Worm (Caenorhabditis elegans) whole organism, young adult: ENCODE data around the gene C46C2.2.

ENCODE experiments used
- B0019.2 ChIP-seq: fragments of 200-800 bp; sonication (Bioruptor generic); conservative IDR thresholded peaks from 2 replicates; pipeline ENCODE4 v1.3.6; 2022; ENCODE audit warnings: missing genetic modification reagents, missing genetic modification characterization, missing compliant biosample characterization
- B0035.1 ChIP-seq: sonication (generic microtip); optimal IDR thresholded peaks from 2 replicates; lab custom pipeline; 2016; ENCODE audit warnings: missing genetic modification characterization, mild to moderate bottlenecking, missing compliant biosample characterization, missing genotype, missing genetic modification reagents
- B0261.1 ChIP-seq: sonication (generic microtip); optimal IDR thresholded peaks from 2 replicates; lab custom pipeline; 2016; ENCODE audit warnings: mild to moderate bottlenecking, missing genetic modification characterization, moderate library complexity, missing compliant biosample characterization
- D2030.7 ChIP-seq: fragments of 200-800 bp; sonication (Bioruptor generic); IDR thresholded peaks from 2 replicates; pipeline ENCODE4 v1.3.6; 2022; ENCODE audit warnings: missing genetic modification reagents, missing genetic modification characterization, missing compliant biosample characterization
- F33H1.4 ChIP-seq: fragments of 200-800 bp; sonication (Bioruptor generic); IDR thresholded peaks from 2 replicates; pipeline ENCODE4 v1.3.6; 2022; ENCODE audit warnings: missing genetic modification reagents, missing genetic modification characterization, missing compliant biosample characterization
- F49E8.2 ChIP-seq: sonication (generic microtip); optimal IDR thresholded peaks from 3 replicates; lab custom pipeline; 2017; ENCODE audit warnings: missing genetic modification characterization, mild to moderate bottlenecking, missing compliant biosample characterization, antibody characterized with exemption, moderate library complexity; ENCODE audit not compliant: insufficient read depth
- T26A5.8 ChIP-seq: sonication (generic microtip); optimal IDR thresholded peaks from 2 replicates; lab custom pipeline; 2016; ENCODE audit warnings: missing genetic modification characterization, missing compliant biosample characterization
- Y53F4B.3 ChIP-seq: fragments of 200-800 bp; sonication (Bioruptor generic); IDR thresholded peaks from 2 replicates; pipeline ENCODE4 v1.3.6; 2022; ENCODE audit warnings: missing genetic modification reagents, missing genetic modification characterization, missing compliant biosample characterization
- ama-1 ChIP-seq, 3 experiments: fragments of 150-350 bp in 1 of 3; sonication (generic microtip) in 2 of 3; optimal IDR thresholded peaks; 2 replicates each; lab custom pipeline; 2014 to 2018; ENCODE audit warnings: missing biosample characterization in 2 of 3, missing genetic modification characterization in 2 of 3, missing genetic modification reagents in 2 of 3
- attf-3 ChIP-seq: fragments of 200-800 bp; sonication (Bioruptor generic); conservative IDR thresholded peaks from 2 replicates; pipeline ENCODE4 v1.3.6; 2022; ENCODE audit warnings: missing genetic modification reagents, missing genetic modification characterization, missing compliant biosample characterization
- attf-5 ChIP-seq: fragments of 200-800 bp; sonication (Bioruptor generic); optimal IDR thresholded peaks from 2 replicates; lab custom pipeline; 2018; ENCODE audit warnings: mild to moderate bottlenecking, missing genetic modification characterization, missing compliant biosample characterization
- attf-6 ChIP-seq: fragments of 200-800 bp; sonication (Bioruptor generic); IDR thresholded peaks from 2 replicates; pipeline ENCODE4 v1.3.6; 2022; ENCODE audit warnings: missing genetic modification reagents, missing genetic modification characterization, missing compliant biosample characterization
- ccch-3 ChIP-seq: fragments of 200-800 bp; sonication (Bioruptor generic); optimal IDR thresholded peaks from 2 replicates; lab custom pipeline; 2018; ENCODE audit warnings: mild to moderate bottlenecking, missing genetic modification characterization, missing compliant biosample characterization
- cebp-2 ChIP-seq: fragments of 200-800 bp; sonication (Bioruptor generic); IDR thresholded peaks from 2 replicates; pipeline ENCODE4 v1.3.6; 2022; ENCODE audit warnings: missing genetic modification characterization, missing compliant biosample characterization
- ceh-40 ChIP-seq: fragments of 200-800 bp; sonication (Bioruptor generic); IDR thresholded peaks from 2 replicates; pipeline ENCODE4 v1.3.6; 2022; ENCODE audit warnings: missing genetic modification characterization, missing compliant biosample characterization
- dox-1 ChIP-seq: fragments of 200-800 bp; sonication (Bioruptor generic); IDR thresholded peaks from 2 replicates; pipeline ENCODE4 v1.3.6; 2022; ENCODE audit warnings: missing genetic modification reagents, missing genetic modification characterization, missing compliant biosample characterization
- dpff-1 ChIP-seq: sonication (generic microtip); optimal IDR thresholded peaks from 2 replicates; lab custom pipeline; 2017; ENCODE audit warnings: mild to moderate bottlenecking, missing genetic modification characterization, missing compliant biosample characterization
- dpl-1 ChIP-seq: fragments of 150-350 bp; optimal IDR thresholded peaks from 2 replicates; lab custom pipeline; 2014; ENCODE audit warnings: missing biosample characterization, missing genetic modification reagents, missing genetic modification characterization
- egl-44 ChIP-seq: fragments of 200-800 bp; sonication (Bioruptor generic); IDR thresholded peaks from 2 replicates; pipeline ENCODE4 v1.3.6; 2022; ENCODE audit warnings: missing genetic modification reagents, missing genetic modification characterization, missing compliant biosample characterization
- ets-4 ChIP-seq: fragments of 200-800 bp; sonication (Bioruptor generic); optimal IDR thresholded peaks from 2 replicates; lab custom pipeline; 2018; ENCODE audit warnings: mild to moderate bottlenecking, missing genetic modification characterization, missing compliant biosample characterization
- hlh-26 ChIP-seq: fragments of 200-800 bp; sonication (Bioruptor generic); conservative IDR thresholded peaks from 2 replicates; pipeline ENCODE4 v1.3.6; 2022; ENCODE audit warnings: missing genetic modification reagents, missing genetic modification characterization, missing compliant biosample characterization
- hmg-20 ChIP-seq: fragments of 200-800 bp; sonication (Bioruptor generic); IDR thresholded peaks from 2 replicates; pipeline ENCODE4 v1.3.6; 2022; ENCODE audit warnings: missing genetic modification reagents, missing genetic modification characterization, missing compliant biosample characterization
- hrde-1 ChIP-seq: sonication (generic microtip); optimal IDR thresholded peaks from 2 replicates; lab custom pipeline; 2016; ENCODE audit warnings: missing genetic modification characterization, mild to moderate bottlenecking, missing compliant biosample characterization, moderate library complexity, missing genotype, missing genetic modification reagents, borderline replicate concordance
- hsf-1 ChIP-seq: fragments of 200-800 bp; sonication (Bioruptor generic); IDR thresholded peaks from 2 replicates; pipeline ENCODE4 v1.3.6; 2022; ENCODE audit warnings: missing genetic modification reagents, missing genetic modification characterization, missing compliant biosample characterization
- lag-1 ChIP-seq: fragments of 200-800 bp; sonication (Bioruptor generic); IDR thresholded peaks from 2 replicates; pipeline ENCODE4 v1.3.6; 2022; ENCODE audit warnings: missing genetic modification reagents, missing genetic modification characterization, missing compliant biosample characterization
- let-607 ChIP-seq, 2 experiments: fragments of 200-800 bp in 1 of 2; sonication (Bioruptor generic) in 1 of 2; sonication (generic microtip) in 1 of 2; optimal IDR thresholded peaks; 2 replicates each; lab custom pipeline; 2016 to 2018; ENCODE audit warnings: mild to moderate bottlenecking in 2 of 2, missing compliant biosample characterization in 2 of 2, missing genetic modification characterization in 2 of 2, moderate library complexity in 2 of 2, missing genotype in 1 of 2
- lin-54 ChIP-seq: fragments of 200-800 bp; sonication (Bioruptor generic); optimal IDR thresholded peaks from 2 replicates; lab custom pipeline; 2018; ENCODE audit warnings: mild to moderate bottlenecking, missing genetic modification characterization, missing compliant biosample characterization
- lir-1 ChIP-seq: fragments of 200-800 bp; sonication (Bioruptor generic); conservative IDR thresholded peaks from 2 replicates; pipeline ENCODE4 v1.3.6; 2022; ENCODE audit warnings: missing genetic modification reagents, missing genetic modification characterization, missing compliant biosample characterization
- madf-3 ChIP-seq: fragments of 200-800 bp; sonication (Bioruptor generic); IDR thresholded peaks from 2 replicates; pipeline ENCODE4 v1.3.6; 2022; ENCODE audit warnings: missing genetic modification reagents, missing genetic modification characterization, missing compliant biosample characterization
- mes-4 ChIP-seq: sonication (generic microtip); optimal IDR thresholded peaks from 2 replicates; lab custom pipeline; 2016; ENCODE audit warnings: missing genotype, missing genetic modification characterization, missing compliant biosample characterization
- rec-8 ChIP-seq, 2 experiments: sonication (generic microtip); optimal IDR thresholded peaks; 2 replicates each; lab custom pipeline; 2016; ENCODE audit warnings: mild to moderate bottlenecking in 2 of 2, missing genetic modification characterization in 2 of 2, missing genetic modification reagents in 2 of 2, missing genotype in 2 of 2, missing biosample characterization in 1 of 2, missing compliant biosample characterization in 1 of 2, moderate library complexity in 1 of 2
- rpc-1 ChIP-seq, 2 experiments: fragments of 150-350 bp in 1 of 2; sonication (generic microtip) in 1 of 2; optimal IDR thresholded peaks; 2 replicates each; lab custom pipeline; 2014 to 2018; ENCODE audit warnings: missing biosample characterization in 1 of 2, missing genetic modification characterization in 1 of 2, missing genetic modification reagents in 1 of 2, missing genotype in 1 of 2
- snpc-1.1 ChIP-seq: sonication (generic microtip); optimal IDR thresholded peaks from 2 replicates; lab custom pipeline; 2017; ENCODE audit warnings: missing genetic modification characterization, mild to moderate bottlenecking, missing compliant biosample characterization, antibody characterized with exemption, moderate library complexity, missing genotype, missing genetic modification reagents; ENCODE audit not compliant: insufficient read depth
- snpc-1.3 ChIP-seq: sonication (generic microtip); optimal IDR thresholded peaks from 2 replicates; lab custom pipeline; 2017; ENCODE audit warnings: missing genetic modification characterization, mild to moderate bottlenecking, missing compliant biosample characterization, antibody characterized with exemption, moderate library complexity, missing genotype, missing genetic modification reagents; ENCODE audit not compliant: insufficient read depth
- snpc-3.4 ChIP-seq: sonication (generic microtip); optimal IDR thresholded peaks from 2 replicates; lab custom pipeline; 2017; ENCODE audit warnings: missing genetic modification characterization, mild to moderate bottlenecking, missing compliant biosample characterization, antibody characterized with exemption, moderate library complexity, missing genotype, missing genetic modification reagents
- unc-130 ChIP-seq: sonication (generic microtip); optimal IDR thresholded peaks from 2 replicates; lab custom pipeline; 2016; ENCODE audit warnings: missing genetic modification reagents, missing genetic modification characterization, missing compliant biosample characterization
- zim-3 ChIP-seq: sonication (generic microtip); optimal IDR thresholded peaks from 2 replicates; lab custom pipeline; 2017; ENCODE audit warnings: mild to moderate bottlenecking, missing genetic modification characterization, moderate library complexity, missing compliant biosample characterization

The C46C2.2 gene

DNA sequence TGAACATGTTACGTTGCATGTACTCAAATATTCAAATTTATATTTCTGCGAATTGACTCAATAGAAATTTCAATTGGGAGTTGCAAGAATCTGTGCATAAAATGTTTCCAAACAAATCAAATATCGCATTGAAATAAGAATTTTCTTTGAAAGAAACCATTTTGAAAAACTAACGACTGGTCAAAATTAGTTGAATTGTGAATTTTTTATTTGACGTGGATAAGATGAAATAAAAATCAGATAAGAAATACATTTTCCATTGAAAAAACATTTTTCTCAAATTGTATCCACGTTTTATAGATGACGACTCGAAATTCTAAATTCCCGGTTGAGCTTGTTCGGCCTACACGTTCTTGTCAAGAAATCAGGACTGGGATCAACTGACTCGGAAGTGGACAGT lies 7.3 kb downstream of the C46C2.2 start, which contains the start of gene C46C2.3:
Gene C46C2.3, plus strand, starts transcription at position 301 of the 400 bp plus-strand sequence.
- no peak for TF ChIP-seq mes-4 (tag; lab: Kevin White, UChicago)
- TF ChIP-seq B0019.2 (GFP tag; lab: Robert Waterston, UW), result no peak
- TF ChIP-seq ets-4 (GFP tag; lab: Kevin White, UChicago), result no peak
- no peak for TF ChIP-seq cebp-2 (GFP tag; lab: Robert Waterston, UW)
- TF ChIP-seq attf-3 (GFP tag; lab: Robert Waterston, UW), result no peak
- no peak for TF ChIP-seq rec-8 (tag; optimal IDR thresholded peaks at IDR 0.05; lab: Kevin White, UChicago)
- TF ChIP-seq rpc-1 (optimal IDR thresholded peaks at IDR 0.05; lab: Kevin White, UChicago), result no peak
- TF ChIP-seq rpc-1 (tag; optimal IDR thresholded peaks at IDR 0.05; lab: Kevin White, UChicago), result no peak
- TF ChIP-seq zim-3 (tag; lab: Kevin White, UChicago), result no peak
- TF ChIP-seq attf-5 (GFP tag; lab: Kevin White, UChicago), result no peak
- TF ChIP-seq dpl-1, result no peak
- no peak for TF ChIP-seq egl-44 (GFP tag; lab: Robert Waterston, UW)
- TF ChIP-seq hrde-1 (tag; lab: Kevin White, UChicago), result no peak
- TF ChIP-seq ceh-40 (GFP tag; lab: Robert Waterston, UW), result no peak
- TF ChIP-seq F49E8.2 (tag; lab: Kevin White, UChicago), result no peak
- no peak for TF ChIP-seq let-607 (tag; optimal IDR thresholded peaks at IDR 0.05; lab: Kevin White, UChicago)
- no peak for TF ChIP-seq snpc-1.3 (tag; lab: Kevin White, UChicago)
- no peak for TF ChIP-seq dox-1
- no peak for TF ChIP-seq lag-1
- no peak for TF ChIP-seq B0035.1 (tag; lab: Kevin White, UChicago)
- TF ChIP-seq snpc-3.4 (tag; lab: Kevin White, UChicago), result no peak

DNA sequence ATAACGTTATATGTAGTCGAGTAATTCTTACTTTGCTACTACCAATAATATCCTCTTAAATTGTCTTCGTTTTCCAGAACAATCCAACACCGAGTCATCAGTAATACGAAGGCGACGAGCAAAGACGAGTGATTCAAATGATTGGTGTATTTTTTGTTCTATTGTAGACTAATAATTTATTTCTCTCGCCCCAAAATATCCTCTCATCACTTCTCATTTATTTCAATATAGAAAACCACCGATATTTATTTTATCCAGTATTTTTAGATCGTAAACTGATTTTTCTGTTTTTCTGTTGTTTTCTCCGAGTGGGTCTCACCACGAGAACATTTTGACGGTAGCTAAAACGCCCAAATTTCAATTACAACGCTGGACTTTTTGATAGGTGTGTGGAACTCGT lies 10.1 kb downstream of the C46C2.2 start:
- no peak for TF ChIP-seq attf-6 (GFP tag; lab: Robert Waterston, UW)
- no peak for TF ChIP-seq Y53F4B.3
- no peak for TF ChIP-seq hsf-1 (GFP tag; lab: Robert Waterston, UW)
- TF ChIP-seq lir-1, result no peak
- TF ChIP-seq D2030.7 (GFP tag; lab: Robert Waterston, UW), result no peak
- no peak for TF ChIP-seq unc-130 (GFP tag; lab: Kevin White, UChicago)
- TF ChIP-seq madf-3 (GFP tag; lab: Robert Waterston, UW), result no peak
- no peak for TF ChIP-seq ccch-3 (GFP tag; lab: Kevin White, UChicago)
- no peak for TF ChIP-seq ama-1 (optimal IDR thresholded peaks at IDR 0.05; lab: Kevin White, UChicago)
- TF ChIP-seq ama-1 (GFP tag; optimal IDR thresholded peaks at IDR 0.05; lab: Kevin White, UChicago), result no peak
- no peak for TF ChIP-seq T26A5.8 (tag; lab: Kevin White, UChicago)
- TF ChIP-seq rpc-1 (optimal IDR thresholded peaks at IDR 0.05; lab: Kevin White, UChicago), result no peak
- no peak for TF ChIP-seq rpc-1 (tag; optimal IDR thresholded peaks at IDR 0.05; lab: Kevin White, UChicago)
- TF ChIP-seq hlh-26 (GFP tag; lab: Robert Waterston, UW), result no peak
- TF ChIP-seq hmg-20 (GFP tag; lab: Robert Waterston, UW), result no peak
- TF ChIP-seq snpc-1.1 (tag; lab: Kevin White, UChicago), result no peak
- TF ChIP-seq lin-54 (GFP tag; lab: Kevin White, UChicago), result no peak
- no peak for TF ChIP-seq F33H1.4 (GFP tag; lab: Robert Waterston, UW)
- no peak for TF ChIP-seq dpff-1 (tag; lab: Kevin White, UChicago)
- no peak for TF ChIP-seq B0261.1
